Worm (Caenorhabditis elegans): ENCODE measurements around the gene fbxb-76.

Gene fbxb-76

ce11 chrIV:11336180-11336579, 43.0 kb downstream of the fbxb-76 start:
- no peak for TF ChIP-seq tlp-1 (tag; optimal IDR thresholded peaks at IDR 0.05)
- TF ChIP-seq lin-14 (GFP tag; optimal IDR thresholded peaks at IDR 0.05) = no peak
- TF ChIP-seq isw-1 (GFP tag; IDR thresholded peaks at IDR 0.05) = no peak
- TF ChIP-seq mef-2 (tag; optimal IDR thresholded peaks at IDR 0.05) = no peak
- no peak for TF ChIP-seq lin-13 (GFP tag; optimal IDR thresholded peaks at IDR 0.05)
- TF ChIP-seq efl-3 (GFP tag; optimal IDR thresholded peaks at IDR 0.05) = no peak
- TF ChIP-seq elt-3 (tag; optimal IDR thresholded peaks at IDR 0.05) = no peak
- TF ChIP-seq nhr-11 (tag; optimal IDR thresholded peaks at IDR 0.05) = no peak
- TF ChIP-seq C04F5.9 (tag; optimal IDR thresholded peaks at IDR 0.05) = no peak
- no peak for TF ChIP-seq ztf-4 (tag; optimal IDR thresholded peaks at IDR 0.05)
- TF ChIP-seq nhr-84 (tag; optimal IDR thresholded peaks at IDR 0.05) = no peak
- no peak for TF ChIP-seq lin-35 (GFP tag; optimal IDR thresholded peaks at IDR 0.05)
- TF ChIP-seq unc-62 (GFP tag; optimal IDR thresholded peaks at IDR 0.05) = no peak

ce11 chrIV:11332751-11333150, 46.4 kb downstream of the fbxb-76 start, which contains the start of gene sart-3:
sart-3 (minus strand) TSS chrIV:11332969.
- TF ChIP-seq dsc-1 (tag; optimal IDR thresholded peaks at IDR 0.05) = no peak
- TF ChIP-seq dpl-1 (GFP tag; optimal IDR thresholded peaks at IDR 0.05) = peak in 1 of 3 experiments; percentile 38
- TF ChIP-seq efl-1 (optimal IDR thresholded peaks at IDR 0.05) = peak in 1 of 2 experiments; percentile 10
- peak in 1 of 2 experiments; percentile 5 for TF ChIP-seq efl-1 (GFP tag; optimal IDR thresholded peaks at IDR 0.05 in 1 of 2)
- TF ChIP-seq skn-1 (tag; optimal IDR thresholded peaks at IDR 0.05) = peak; percentile 3
- peak in 1 of 2 experiments; percentile 24 for TF ChIP-seq lin-35 (GFP tag; optimal IDR thresholded peaks at IDR 0.05)

ce11 chrIV:11329269-11329668, 49.9 kb downstream of the fbxb-76 start, which contains the start of gene leo-1:
leo-1 (minus strand) TSS chrIV:11329369.
- no peak for TF ChIP-seq lin-13 (GFP tag; optimal IDR thresholded peaks at IDR 0.05)
- no peak for TF ChIP-seq aha-1 (tag; optimal IDR thresholded peaks at IDR 0.05)
- no peak for TF ChIP-seq fos-1 (tag; optimal IDR thresholded peaks at IDR 0.05)
- TF ChIP-seq Y116A8C.19 (tag; optimal IDR thresholded peaks at IDR 0.05; ENCODE audit: borderline replicate concordance) = no peak
- TF ChIP-seq nhr-77 (tag; optimal IDR thresholded peaks at IDR 0.05) = no peak
- TF ChIP-seq efl-1 (optimal IDR thresholded peaks at IDR 0.05) = no peak
- TF ChIP-seq efl-1 (GFP tag; optimal IDR thresholded peaks at IDR 0.05 in 1 of 2) = no peak
- TF ChIP-seq swsn-7 (tag; optimal IDR thresholded peaks at IDR 0.05) = no peak
- no peak for TF ChIP-seq sptf-1 (tag; optimal IDR thresholded peaks at IDR 0.05)
- no peak for TF ChIP-seq ama-1 (optimal IDR thresholded peaks at IDR 0.05)
- TF ChIP-seq pag-3 (tag; optimal IDR thresholded peaks at IDR 0.05; ENCODE audit: borderline replicate concordance, insufficient read depth) = no peak
- no peak for TF ChIP-seq nhr-71 (tag; optimal IDR thresholded peaks at IDR 0.05)
- no peak for TF ChIP-seq xbp-1 (tag; optimal IDR thresholded peaks at IDR 0.05)
- no peak for TF ChIP-seq C04F5.9 (tag; optimal IDR thresholded peaks at IDR 0.05)
- no peak for TF ChIP-seq elt-2 (tag; optimal IDR thresholded peaks at IDR 0.05)
- TF ChIP-seq tbx-2 (tag; optimal IDR thresholded peaks at IDR 0.05) = no peak
- TF ChIP-seq nhr-12 (tag; optimal IDR thresholded peaks at IDR 0.05) = no peak

Data from whole organism, L1 larva.